Worm (Caenorhabditis elegans): Measurements from ENCODE around the gene F35G12.7.

F35G12.7 gene

DNA sequence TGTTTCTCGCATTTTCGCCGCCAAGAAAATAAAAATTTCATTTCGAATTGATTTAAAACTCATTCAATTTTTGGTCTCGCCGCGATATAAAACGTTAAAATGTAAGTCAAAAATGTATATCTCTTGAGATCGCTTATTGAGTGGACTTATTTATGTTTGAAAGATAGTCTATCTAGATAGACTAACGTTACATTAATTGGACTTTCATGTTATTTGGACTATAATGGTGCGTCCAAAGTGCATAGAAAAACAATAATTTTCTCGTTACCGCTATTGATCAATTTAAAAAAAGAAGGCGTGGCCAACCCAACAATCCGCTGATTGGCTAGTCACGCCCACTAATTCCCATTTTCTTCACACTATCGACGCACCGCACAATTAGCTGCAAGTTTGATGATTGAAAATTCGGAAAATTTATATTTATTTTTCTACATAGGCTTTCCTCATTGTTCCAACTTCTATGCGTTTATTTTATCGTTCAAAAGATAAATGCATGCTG, 3.0 kb downstream of the F35G12.7 start, which contains the start of gene F35G12.5:
Gene F35G12.5, plus strand, starts transcription at position 51 of the 499 bp plus-strand sequence.
- TF ChIP-seq F13C5.2 (tag; optimal IDR thresholded peaks at IDR 0.05) (no peak), flt-1 (GFP tag; IDR thresholded peaks at IDR 0.05) (no peak)

- TF ChIP-seq sea-1 (GFP tag; conservative IDR thresholded peaks at IDR 0.05), result no peak
- no peak for TF ChIP-seq B0310.2 (tag; optimal IDR thresholded peaks at IDR 0.05)
- no peak for TF ChIP-seq ama-1 (optimal IDR thresholded peaks at IDR 0.05)
- no peak for TF ChIP-seq scrt-1 (GFP tag; IDR thresholded peaks at IDR 0.05)
- no peak for TF ChIP-seq ceh-13 (GFP tag; optimal IDR thresholded peaks at IDR 0.05)
- no peak for TF ChIP-seq aly-1 (tag; optimal IDR thresholded peaks at IDR 0.05)
Measured at ce11 chrIII:4581495-4581894, 5.6 kb downstream of the F35G12.7 start, which contains the start of gene F35G12.12. F35G12.12 (plus strand) TSS chrIII:4581795.

DNA sequence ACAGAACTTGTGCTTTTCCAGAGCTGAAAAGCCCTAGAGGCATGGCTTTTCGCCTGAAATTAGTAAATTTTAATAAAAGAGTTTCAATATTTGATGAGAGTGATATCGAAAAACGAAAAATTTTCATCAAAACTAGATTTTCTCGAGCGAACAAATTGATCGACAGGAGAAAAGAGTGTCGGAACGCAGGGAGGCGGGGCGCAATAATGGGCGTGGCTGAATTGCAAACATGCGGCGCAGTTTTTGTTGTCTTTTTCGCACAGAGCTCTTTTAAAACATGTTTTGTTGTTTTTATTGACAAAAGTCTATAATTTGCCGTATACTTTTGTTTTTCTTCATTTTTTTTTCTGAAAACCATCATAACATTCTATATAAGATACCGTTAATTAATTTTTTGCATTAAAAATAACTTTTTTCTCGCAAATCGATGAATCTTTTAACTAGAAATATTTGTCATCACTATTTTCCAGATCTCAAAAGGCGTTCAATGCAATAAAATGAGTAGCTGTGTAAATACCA, 8.7 kb downstream of the F35G12.7 start, which contains the start of the genes sel-5 and wdr-48:
Gene sel-5, minus strand, starts transcription at position 53 of the 519 bp plus-strand sequence.
Gene wdr-48, plus strand, starts transcription at position 469 of the 519 bp plus-strand sequence.
- no peak for TF ChIP-seq ceh-36 (tag; optimal IDR thresholded peaks at IDR 0.05)
- TF ChIP-seq tbx-11 (GFP tag; IDR thresholded peaks at IDR 0.05), result no peak
- TF ChIP-seq flt-1 (GFP tag; IDR thresholded peaks at IDR 0.05), result 0 out of 2 replicates have a peak, but pooled peaks have one; percentile 16

- TF ChIP-seq ceh-36 (tag; optimal IDR thresholded peaks at IDR 0.05) (peak; percentile 92), tbx-11 (GFP tag; IDR thresholded peaks at IDR 0.05) (peak; percentile 98), flt-1 (GFP tag; IDR thresholded peaks at IDR 0.05) (peak; percentile 93), ceh-13 (GFP tag; optimal IDR thresholded peaks at IDR 0.05) (peak; percentile 98), aly-1 (tag; optimal IDR thresholded peaks at IDR 0.05) (peak; percentile 94), tbx-37 (GFP tag; conservative IDR thresholded peaks at IDR 0.05) (peak; percentile 94), sea-1 (GFP tag; conservative IDR thresholded peaks at IDR 0.05) (peak; percentile 98), hmbx-1 (tag; optimal IDR thresholded peaks at IDR 0.05) (peak; percentile 85), B0310.2 (tag; optimal IDR thresholded peaks at IDR 0.05) (peak; percentile 91), F13C5.2 (tag; optimal IDR thresholded peaks at IDR 0.05) (peak; percentile 88), scrt-1 (GFP tag; IDR thresholded peaks at IDR 0.05) (peak; percentile 93), pes-1 (GFP tag; IDR thresholded peaks at IDR 0.05) (peak; percentile 97), hnd-1 (tag; optimal IDR thresholded peaks at IDR 0.05) (peak; percentile 87), ama-1 (optimal IDR thresholded peaks at IDR 0.05) (no peak), tra-4 (tag; optimal IDR thresholded peaks at IDR 0.05) (peak; percentile 93), ets-7 (tag; optimal IDR thresholded peaks at IDR 0.05) (peak; percentile 96), hmg-4 (GFP tag; optimal IDR thresholded peaks at IDR 0.05) (peak; percentile 97)
Measured at ce11 chrIII:4568455-4568854, 18.7 kb downstream of the F35G12.7 start, which contains the start of gene idhg-1. idhg-1 (plus strand) TSS chrIII:4568797.

- TF ChIP-seq hnd-1 (tag; optimal IDR thresholded peaks at IDR 0.05) (no peak), hmg-4 (GFP tag; optimal IDR thresholded peaks at IDR 0.05) (no peak), sea-1 (GFP tag; conservative IDR thresholded peaks at IDR 0.05) (no peak), F13C5.2 (tag; optimal IDR thresholded peaks at IDR 0.05) (no peak), ama-1 (optimal IDR thresholded peaks at IDR 0.05) (no peak), aly-1 (tag; optimal IDR thresholded peaks at IDR 0.05) (no peak), tra-4 (tag; optimal IDR thresholded peaks at IDR 0.05) (no peak), tbx-37 (GFP tag; conservative IDR thresholded peaks at IDR 0.05) (no peak), hmbx-1 (tag; optimal IDR thresholded peaks at IDR 0.05) (no peak), ceh-36 (tag; optimal IDR thresholded peaks at IDR 0.05) (no peak), scrt-1 (GFP tag; IDR thresholded peaks at IDR 0.05) (no peak)
Measured at ce11 chrIII:4568030-4568429, 19.1 kb downstream of the F35G12.7 start, which contains the start of gene mlcd-1. mlcd-1 (minus strand) TSS chrIII:4568130.

- TF ChIP-seq tra-4 (tag; optimal IDR thresholded peaks at IDR 0.05) (no peak), F13C5.2 (tag; optimal IDR thresholded peaks at IDR 0.05) (peak; percentile 32)
Measured at ce11 chrIII:4562070-4562788, 24.9 kb downstream of the F35G12.7 start, which contains the start of gene pan-1. pan-1 (plus strand) TSS chrIII:4562738.

DNA sequence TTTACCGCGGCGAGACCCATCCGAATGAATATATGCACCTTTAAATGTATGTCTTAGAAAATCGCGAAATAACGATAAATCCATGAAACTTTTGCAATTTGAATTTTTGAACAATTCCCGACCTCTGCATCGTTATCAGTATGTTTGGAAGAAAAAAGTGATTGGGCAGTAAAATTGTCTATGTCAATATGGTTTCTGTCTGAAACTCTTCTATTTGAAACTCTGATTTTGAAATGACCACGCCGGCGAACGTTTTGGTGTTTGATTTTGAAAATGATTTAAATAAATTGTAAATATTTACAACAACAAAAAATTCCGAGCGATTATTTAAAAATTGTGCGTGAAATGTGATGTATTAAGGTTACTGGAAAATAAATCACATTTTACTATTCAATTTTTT, 25.8 kb downstream of the F35G12.7 start:
- TF ChIP-seq ceh-36 (tag; optimal IDR thresholded peaks at IDR 0.05), result no peak
- no peak for TF ChIP-seq ama-1 (optimal IDR thresholded peaks at IDR 0.05)
- no peak for TF ChIP-seq tbx-11 (GFP tag; IDR thresholded peaks at IDR 0.05)
- no peak for TF ChIP-seq F13C5.2 (tag; optimal IDR thresholded peaks at IDR 0.05)
- no peak for TF ChIP-seq ceh-13 (GFP tag; optimal IDR thresholded peaks at IDR 0.05)
- TF ChIP-seq aly-1 (tag; optimal IDR thresholded peaks at IDR 0.05), result no peak
- TF ChIP-seq hmbx-1 (tag; optimal IDR thresholded peaks at IDR 0.05), result no peak
- no peak for TF ChIP-seq tbx-37 (GFP tag; conservative IDR thresholded peaks at IDR 0.05)
- TF ChIP-seq hnd-1 (tag; optimal IDR thresholded peaks at IDR 0.05), result no peak
- TF ChIP-seq tra-4 (tag; optimal IDR thresholded peaks at IDR 0.05), result no peak
- TF ChIP-seq flt-1 (GFP tag; IDR thresholded peaks at IDR 0.05), result no peak
- no peak for TF ChIP-seq hmg-4 (GFP tag; optimal IDR thresholded peaks at IDR 0.05)
- no peak for TF ChIP-seq ets-7 (tag; optimal IDR thresholded peaks at IDR 0.05)
- no peak for TF ChIP-seq scrt-1 (GFP tag; IDR thresholded peaks at IDR 0.05)
- no peak for TF ChIP-seq B0310.2 (tag; optimal IDR thresholded peaks at IDR 0.05)
- no peak for TF ChIP-seq pes-1 (GFP tag; IDR thresholded peaks at IDR 0.05)
- TF ChIP-seq sea-1 (GFP tag; conservative IDR thresholded peaks at IDR 0.05), result no peak

Measured in whole organism, early embryonic.